Fruit fly (Drosophila melanogaster): ENCODE data around the gene TfIIEbeta.

- TF ChIP-seq CG9948 (tag; optimal IDR thresholded peaks at IDR 0.05) (no peak), CG17806 (tag; optimal IDR thresholded peaks at IDR 0.05) (no peak), CG13204 (GFP tag; optimal IDR thresholded peaks at IDR 0.05) (no peak), CG14655 (GFP tag; optimal IDR thresholded peaks at IDR 0.05) (no peak), CG32121 (GFP tag; IDR thresholded peaks at IDR 0.05) (no peak), EcR (GFP tag; optimal IDR thresholded peaks at IDR 0.05) (no peak), Pif1A (GFP tag; optimal IDR thresholded peaks at IDR 0.05) (no peak), CG12605 (GFP tag; IDR thresholded peaks at IDR 0.05) (no peak), Pif1B (GFP tag; optimal IDR thresholded peaks at IDR 0.05) (no peak), fd96Ca (GFP tag; IDR thresholded peaks at IDR 0.05) (no peak)
These were observed 21.9 kb upstream of the TfIIEbeta start for dm6 chr3L:4264963-4265362.
